Fruit fly (Drosophila melanogaster): Measurements from ENCODE around the gene PolD3.

- TF ChIP-seq CG8478 (optimal IDR thresholded peaks at IDR 0.05) (no peak), CTCF (optimal IDR thresholded peaks at IDR 0.05) (no peak)
Observed at dm6 chr2L:15301841-15302240, 45.7 kb upstream of the PolD3 start.

Data from S2 (cell line).